Worm (Caenorhabditis elegans) whole organism, L3 larva: ENCODE data around the gene pgm-2.

Experiments
- R02D3.7 ChIP-seq: fragments of 150-350 bp; optimal IDR thresholded peaks from 2 replicates; lab custom pipeline; 2014; ENCODE audit warnings: missing biosample characterization, missing genetic modification characterization
- ama-1 ChIP-seq: fragments of 150-350 bp; optimal IDR thresholded peaks from 2 replicates; lab custom pipeline; 2018
- eor-1 ChIP-seq, 2 experiments: fragments of 150-350 bp; optimal IDR thresholded peaks; 2 replicates each; lab custom pipeline; 2014 to 2018; ENCODE audit warnings: missing biosample characterization in 2 of 2, missing genetic modification characterization in 2 of 2
- lin-39 ChIP-seq: fragments of 150-350 bp; optimal IDR thresholded peaks from 2 replicates; lab custom pipeline; 2018; ENCODE audit warnings: missing biosample characterization, missing genetic modification reagents, missing genetic modification characterization
- nhr-25 ChIP-seq: sonication (generic microtip); optimal IDR thresholded peaks from 2 replicates; lab custom pipeline; 2017; ENCODE audit warnings: missing biosample characterization, missing genetic modification characterization
- nhr-43 ChIP-seq: sonication (generic microtip); optimal IDR thresholded peaks from 2 replicates; lab custom pipeline; 2016; ENCODE audit warnings: mild to moderate bottlenecking, missing genetic modification characterization, missing compliant biosample characterization; ENCODE audit not compliant: poor library complexity, severe bottlenecking

- TF ChIP-seq R02D3.7 (tag; lab: Kevin White, UChicago), result no peak
- no peak for TF ChIP-seq nhr-43 (tag; lab: Kevin White, UChicago)
- no peak for TF ChIP-seq ama-1 (lab: Kevin White, UChicago)
- no peak for TF ChIP-seq nhr-25 (tag; lab: Kevin White, UChicago)
- TF ChIP-seq eor-1 (tag; optimal IDR thresholded peaks at IDR 0.05; lab: Kevin White, UChicago), result no peak
- TF ChIP-seq lin-39, result no peak
These were observed 11.4 kb downstream of the pgm-2 start for ce11 chrIII:13310552-13310951.
